Fruit fly (Drosophila melanogaster) whole organism, pupa: ENCODE data around the gene CG16762.
A peak's percentile ranks its signal among the peaks of the same experiment; 100 is the strongest.

Experiments
- CG10348 ChIP-seq: fragments of 200-800 bp; sonication (Bioruptor generic); IDR thresholded peaks from 2 replicates; pipeline ENCODE4 v1.3.6; 2022; ENCODE audit warnings: missing biosample characterization, missing genetic modification characterization
- CG12605 ChIP-seq: fragments of 200-800 bp; sonication (Bioruptor generic); IDR thresholded peaks from 2 replicates; pipeline ENCODE4 v1.3.6; 2022; ENCODE audit warnings: missing biosample characterization, missing genetic modification characterization
- CG13204 ChIP-seq: fragments of 200-800 bp; sonication (Bioruptor generic); optimal IDR thresholded peaks from 2 replicates; lab custom pipeline; 2018; ENCODE audit warnings: missing biosample characterization, mild to moderate bottlenecking, missing genetic modification characterization, moderate library complexity
- CG14655 ChIP-seq: fragments of 200-800 bp; sonication (Bioruptor generic); optimal IDR thresholded peaks from 3 replicates; lab custom pipeline; 2017; ENCODE audit warnings: mild to moderate bottlenecking, missing biosample characterization, missing genetic modification reagents, missing genetic modification characterization
- CG15710 ChIP-seq: fragments of 200-800 bp; sonication (Bioruptor generic); optimal IDR thresholded peaks from 2 replicates; lab custom pipeline; 2018; ENCODE audit warnings: missing biosample characterization, mild to moderate bottlenecking, missing genetic modification characterization, moderate library complexity
- CG17806 ChIP-seq: fragments of 200-800 bp; sonication (Bioruptor generic); optimal IDR thresholded peaks from 2 replicates; lab custom pipeline; 2018; ENCODE audit warnings: missing biosample characterization, mild to moderate bottlenecking, missing genetic modification characterization, moderate library complexity
- CG32121 ChIP-seq: fragments of 200-800 bp; sonication (Bioruptor generic); IDR thresholded peaks from 2 replicates; pipeline ENCODE4 v1.3.6; 2022; ENCODE audit warnings: missing biosample characterization, missing genetic modification characterization
- CG34367 ChIP-seq: fragments of 200-800 bp; sonication (Bioruptor generic); optimal IDR thresholded peaks from 2 replicates; lab custom pipeline; 2018; ENCODE audit warnings: missing biosample characterization, mild to moderate bottlenecking, missing genetic modification characterization
- CG4496 ChIP-seq: fragments of 200-800 bp; sonication (Bioruptor generic); IDR thresholded peaks from 3 replicates; pipeline ENCODE4 v1.3.6; 2022; ENCODE audit warnings: missing biosample characterization, missing genetic modification characterization
- CG8159 ChIP-seq: fragments of 200-800 bp; sonication (Bioruptor generic); optimal IDR thresholded peaks from 3 replicates; lab custom pipeline; 2018; ENCODE audit warnings: missing biosample characterization, mild to moderate bottlenecking, missing genetic modification characterization, moderate library complexity
- CG8301 ChIP-seq: fragments of 200-800 bp; sonication (Bioruptor generic); optimal IDR thresholded peaks from 2 replicates; lab custom pipeline; 2018; ENCODE audit warnings: missing biosample characterization, mild to moderate bottlenecking, missing genetic modification characterization
- CG9948 ChIP-seq: fragments of 200-800 bp; sonication (Bioruptor generic); optimal IDR thresholded peaks from 2 replicates; lab custom pipeline; 2018; ENCODE audit warnings: missing biosample characterization, mild to moderate bottlenecking, missing genetic modification characterization, moderate library complexity
- D1 ChIP-seq: fragments of 200-800 bp; sonication (Bioruptor generic); optimal IDR thresholded peaks from 2 replicates; lab custom pipeline; 2018; ENCODE audit warnings: missing biosample characterization, mild to moderate bottlenecking, missing genetic modification characterization, moderate library complexity
- EcR ChIP-seq: fragments of 200-800 bp; sonication (Bioruptor generic); optimal IDR thresholded peaks from 3 replicates; lab custom pipeline; 2019; ENCODE audit warnings: missing biosample characterization, missing genetic modification characterization, mild to moderate bottlenecking, moderate library complexity, missing genetic modification reagents
- Ets98B ChIP-seq: fragments of 200-800 bp; sonication (Bioruptor generic); IDR thresholded peaks from 2 replicates; pipeline ENCODE4 v1.3.6; 2022; ENCODE audit warnings: missing biosample characterization, missing genetic modification characterization
- Pif1A ChIP-seq: fragments of 200-800 bp; sonication (Bioruptor generic); optimal IDR thresholded peaks from 3 replicates; lab custom pipeline; 2016; ENCODE audit warnings: missing biosample characterization, missing genetic modification characterization
- Pif1B ChIP-seq: fragments of 200-800 bp; sonication (Bioruptor generic); optimal IDR thresholded peaks from 3 replicates; lab custom pipeline; 2016; ENCODE audit warnings: missing biosample characterization, missing genetic modification characterization
- Snoo ChIP-seq: fragments of 200-800 bp; sonication (Bioruptor generic); optimal IDR thresholded peaks from 3 replicates; lab custom pipeline; 2017; ENCODE audit warnings: missing biosample characterization, mild to moderate bottlenecking, missing genetic modification characterization, inconsistent platforms
- fd96Ca ChIP-seq: fragments of 200-800 bp; sonication (Bioruptor generic); IDR thresholded peaks from 3 replicates; pipeline ENCODE4 v1.3.6; 2022; ENCODE audit warnings: missing biosample characterization, missing genetic modification characterization
- gl ChIP-seq: fragments of 200-800 bp; sonication (Bioruptor generic); optimal IDR thresholded peaks from 2 replicates; lab custom pipeline; 2018; ENCODE audit warnings: missing biosample characterization, mild to moderate bottlenecking, missing genetic modification characterization
- rn ChIP-seq: fragments of 200-800 bp; sonication (Bioruptor generic); IDR thresholded peaks from 2 replicates; pipeline ENCODE4 v1.3.6; 2022; ENCODE audit warnings: missing biosample characterization, missing genetic modification characterization

Gene CG16762

dm6 chr3L:2434179-2434578 is 41.2 kb downstream of the CG16762 start:
- TF ChIP-seq Pif1A (GFP tag; lab: Kevin White, UChicago) = no peak
- no peak for TF ChIP-seq CG8159
- no peak for TF ChIP-seq D1 (tag; lab: Kevin White, UChicago)
- TF ChIP-seq CG17806 = no peak
- 0 out of 2 replicates have a peak, but pooled peaks have one; percentile 18 for TF ChIP-seq CG32121 (GFP tag; lab: Robert Waterston, UW)
- no peak for TF ChIP-seq EcR (GFP tag; lab: Kevin White, UChicago)
- TF ChIP-seq Pif1B (GFP tag; lab: Kevin White, UChicago) = no peak
- no peak for TF ChIP-seq CG10348 (GFP tag; lab: Robert Waterston, UW)
- no peak for TF ChIP-seq CG15710
- TF ChIP-seq Ets98B (GFP tag; lab: Robert Waterston, UW) = no peak
- no peak for TF ChIP-seq Snoo (tag; lab: Kevin White, UChicago)
- peak; percentile 9 for TF ChIP-seq CG8301 (tag; lab: Kevin White, UChicago)
- peak; percentile 20 for TF ChIP-seq CG14655
- TF ChIP-seq, all 21 proteins: peak for 3

dm6 chr3L:2433358-2433757 is 42.1 kb downstream of the CG16762 start:
- TF ChIP-seq CG17806 = peak; percentile 7
- no peak for TF ChIP-seq Ets98B (GFP tag; lab: Robert Waterston, UW)
- no peak for TF ChIP-seq CG14655
- no peak for TF ChIP-seq D1 (tag; lab: Kevin White, UChicago)
- TF ChIP-seq CG32121 (GFP tag; lab: Robert Waterston, UW) = no peak
- no peak for TF ChIP-seq gl (tag; lab: Kevin White, UChicago)
- TF ChIP-seq CG15710 = no peak
- TF ChIP-seq CG12605 (GFP tag; lab: Robert Waterston, UW) = no peak
- no peak for TF ChIP-seq CG34367 (tag; lab: Kevin White, UChicago)
- TF ChIP-seq Pif1A (GFP tag; lab: Kevin White, UChicago) = peak; percentile 28
- TF ChIP-seq EcR (GFP tag; lab: Kevin White, UChicago) = no peak
- no peak for TF ChIP-seq fd96Ca (GFP tag; lab: Robert Waterston, UW)
- TF ChIP-seq CG8159 = peak; percentile 18

dm6 chr3L:2431340-2431739 is 44.1 kb downstream of the CG16762 start:
- peak; percentile 83 for TF ChIP-seq CG17806
- peak; percentile 71 for TF ChIP-seq D1 (tag; lab: Kevin White, UChicago)
- peak; percentile 75 for TF ChIP-seq CG15710
- TF ChIP-seq Ets98B (GFP tag; lab: Robert Waterston, UW) = peak; percentile 87
- TF ChIP-seq CG8159 = peak; percentile 87
- peak; percentile 60; the same call in 1 of the 2 replicates for TF ChIP-seq CG12605 (GFP tag; lab: Robert Waterston, UW)
- peak; percentile 84 for TF ChIP-seq CG32121 (GFP tag; lab: Robert Waterston, UW)
- peak; percentile 89 for TF ChIP-seq CG4496 (GFP tag; lab: Robert Waterston, UW)
- TF ChIP-seq Snoo (tag; lab: Kevin White, UChicago) = peak; percentile 72
- TF ChIP-seq CG34367 (tag; lab: Kevin White, UChicago) = peak; percentile 52
- peak; percentile 71 for TF ChIP-seq CG8301 (tag; lab: Kevin White, UChicago)
- peak; percentile 75 for TF ChIP-seq CG9948 (tag; lab: Kevin White, UChicago)
- TF ChIP-seq CG13204 (GFP tag; lab: Kevin White, UChicago) = no peak
- peak; percentile 43 for TF ChIP-seq gl (tag; lab: Kevin White, UChicago)
- TF ChIP-seq Pif1A (GFP tag; lab: Kevin White, UChicago) = peak; percentile 86
- TF ChIP-seq rn = peak; percentile 73; the same call in 1 of the 2 replicates
- peak; percentile 81 for TF ChIP-seq fd96Ca (GFP tag; lab: Robert Waterston, UW)
- peak; percentile 69 for TF ChIP-seq Pif1B (GFP tag; lab: Kevin White, UChicago)
- TF ChIP-seq EcR (GFP tag; lab: Kevin White, UChicago) = no peak
- TF ChIP-seq CG14655 = peak; percentile 84
- TF ChIP-seq CG10348 (GFP tag; lab: Robert Waterston, UW) = no peak

dm6 chr3L:2428488-2429302 is 46.7 kb downstream of the CG16762 start:
- TF ChIP-seq EcR (GFP tag; lab: Kevin White, UChicago) (peak; percentile 21), CG8159 (peak; percentile 14), CG13204 (GFP tag; lab: Kevin White, UChicago) (peak; percentile 80), rn (no peak), Pif1A (GFP tag; lab: Kevin White, UChicago) (peak; percentile 14), CG9948 (tag; lab: Kevin White, UChicago) (no peak), CG15710 (peak; percentile 33), CG14655 (peak; percentile 51), CG34367 (tag; lab: Kevin White, UChicago) (no peak), CG4496 (GFP tag; lab: Robert Waterston, UW) (peak; percentile 79), CG17806 (no peak), CG10348 (GFP tag; lab: Robert Waterston, UW) (no peak), CG12605 (GFP tag; lab: Robert Waterston, UW) (peak; percentile 86), D1 (tag; lab: Kevin White, UChicago) (no peak), CG8301 (tag; lab: Kevin White, UChicago) (peak; percentile 32), gl (tag; lab: Kevin White, UChicago) (peak; percentile 63), fd96Ca (GFP tag; lab: Robert Waterston, UW) (peak; percentile 56), CG32121 (GFP tag; lab: Robert Waterston, UW) (peak; percentile 80), Snoo (tag; lab: Kevin White, UChicago) (peak; percentile 34), Ets98B (GFP tag; lab: Robert Waterston, UW) (peak; percentile 83), Pif1B (GFP tag; lab: Kevin White, UChicago) (no peak)

- TF ChIP-seq Pif1B (GFP tag; lab: Kevin White, UChicago) (no peak), CG9948 (tag; lab: Kevin White, UChicago) (no peak), CG14655 (no peak), EcR (GFP tag; lab: Kevin White, UChicago) (no peak), CG12605 (GFP tag; lab: Robert Waterston, UW) (no peak), D1 (tag; lab: Kevin White, UChicago) (no peak), CG13204 (GFP tag; lab: Kevin White, UChicago) (no peak), CG15710 (no peak)
Measured at dm6 chr3L:2427151-2427550, 48.3 kb downstream of the CG16762 start.
